Fruit fly (Drosophila melanogaster) whole organism, adult: ENCODE results near the gene mRpL14.

ENCODE experiments used
- CG11617 ChIP-seq: fragments of 200-800 bp; sonication (Bioruptor generic); optimal IDR thresholded peaks from 2 replicates; lab custom pipeline; 2017; ENCODE audit warnings: mild to moderate bottlenecking, missing biosample characterization, missing genetic modification reagents, missing genetic modification characterization
- CG12768 ChIP-seq: fragments of 200-800 bp; sonication (Bioruptor generic); optimal IDR thresholded peaks from 2 replicates; lab custom pipeline; 2017; ENCODE audit warnings: missing biosample characterization, missing genetic modification characterization, mild to moderate bottlenecking, moderate library complexity, missing genetic modification reagents
- CG14711 ChIP-seq: fragments of 200-800 bp; sonication (Bioruptor generic); optimal IDR thresholded peaks from 2 replicates; lab custom pipeline; 2018; ENCODE audit warnings: missing biosample characterization, mild to moderate bottlenecking, missing genetic modification characterization, moderate library complexity
- CG1620 ChIP-seq: fragments of 200-800 bp; sonication (Bioruptor generic); optimal IDR thresholded peaks from 2 replicates; lab custom pipeline; 2016; ENCODE audit warnings: missing biosample characterization, missing genetic modification characterization
- CG33017 ChIP-seq: fragments of 200-800 bp; sonication (Bioruptor generic); optimal IDR thresholded peaks from 2 replicates; lab custom pipeline; 2018; ENCODE audit warnings: missing biosample characterization, mild to moderate bottlenecking, missing genetic modification characterization, moderate library complexity
- CG5204 ChIP-seq: fragments of 200-800 bp; sonication (Bioruptor generic); optimal IDR thresholded peaks from 2 replicates; lab custom pipeline; 2016; ENCODE audit warnings: missing biosample characterization, missing genetic modification characterization
- CG7045 ChIP-seq: fragments of 200-800 bp; sonication (Bioruptor generic); optimal IDR thresholded peaks from 2 replicates; lab custom pipeline; 2017; ENCODE audit warnings: missing biosample characterization, mild to moderate bottlenecking, missing genetic modification characterization
- CG7101 ChIP-seq: fragments of 200-800 bp; sonication (Bioruptor generic); optimal IDR thresholded peaks from 2 replicates; lab custom pipeline; 2018; ENCODE audit warnings: missing biosample characterization, mild to moderate bottlenecking, missing genetic modification characterization, moderate library complexity
- Clk ChIP-seq: fragments of 200-800 bp; sonication (Bioruptor generic); optimal IDR thresholded peaks from 2 replicates; lab custom pipeline; 2017; ENCODE audit warnings: missing biosample characterization, missing genetic modification characterization
- Crg-1 ChIP-seq: fragments of 200-800 bp; sonication (Bioruptor generic); optimal IDR thresholded peaks from 2 replicates; lab custom pipeline; 2016; ENCODE audit warnings: missing biosample characterization, missing genetic modification characterization
- Hr96 ChIP-seq: fragments of 200-800 bp; sonication (Bioruptor generic); optimal IDR thresholded peaks from 2 replicates; lab custom pipeline; 2016; ENCODE audit warnings: missing biosample characterization, missing genetic modification characterization
- Mnt ChIP-seq: fragments of 200-800 bp; sonication (Bioruptor generic); optimal IDR thresholded peaks from 2 replicates; lab custom pipeline; 2016; ENCODE audit warnings: missing biosample characterization, mild to moderate bottlenecking, missing genetic modification characterization
- bab1 ChIP-seq: fragments of 200-800 bp; sonication (Bioruptor generic); optimal IDR thresholded peaks from 3 replicates; lab custom pipeline; 2019; ENCODE audit warnings: missing biosample characterization, mild to moderate bottlenecking, missing genetic modification characterization, moderate library complexity
- cic ChIP-seq: fragments of 200-800 bp; sonication (Bioruptor generic); optimal IDR thresholded peaks from 2 replicates; lab custom pipeline; 2017; ENCODE audit warnings: missing biosample characterization, mild to moderate bottlenecking, missing genetic modification characterization, moderate library complexity
- cnc ChIP-seq, 2 experiments: fragments of >200 bp; optimal IDR thresholded peaks; 2 replicates each; lab custom pipeline; 2017
- kay ChIP-seq: fragments of 200-800 bp; sonication (Bioruptor generic); peaks from one replicate; lab custom pipeline; 2016; ENCODE audit warnings: missing biosample characterization, missing genetic modification characterization, borderline replicate concordance
- ovo ChIP-seq: fragments of 200-800 bp; sonication (Bioruptor generic); optimal IDR thresholded peaks from 2 replicates; lab custom pipeline; 2016; ENCODE audit warnings: missing biosample characterization, missing genetic modification characterization
- pad ChIP-seq: fragments of 200-800 bp; sonication (Bioruptor generic); optimal IDR thresholded peaks from 3 replicates; lab custom pipeline; 2017; ENCODE audit warnings: missing biosample characterization, missing genetic modification characterization, mild to moderate bottlenecking, moderate library complexity, missing genetic modification reagents
- tj ChIP-seq: fragments of 200-800 bp; sonication (Bioruptor generic); optimal IDR thresholded peaks from 3 replicates; lab custom pipeline; 2017; ENCODE audit warnings: missing biosample characterization, mild to moderate bottlenecking, missing genetic modification characterization, moderate library complexity
- toe ChIP-seq: fragments of 200-800 bp; sonication (Bioruptor generic); optimal IDR thresholded peaks from 2 replicates; lab custom pipeline; 2016; ENCODE audit warnings: missing biosample characterization, missing genetic modification characterization

Gene mRpL14

dm6 chrX:2340009-2340733 lies 4.3 kb downstream of the mRpL14 start:
- TF ChIP-seq CG7045 (no peak), CG7101 (tag; lab: Kevin White, UChicago) (peak; percentile 8), CG1620 (peak; percentile 35), toe (no peak), Mnt (peak; percentile 53), CG5204 (no peak), tj (no peak), CG12768 (GFP tag; lab: Kevin White, UChicago) (no peak), bab1 (GFP tag; lab: Kevin White, UChicago) (peak; percentile 74), Clk (GFP tag; lab: Kevin White, UChicago) (no peak), CG11617 (GFP tag; lab: Kevin White, UChicago) (peak; percentile 9), CG14711 (tag; lab: Kevin White, UChicago) (peak; percentile 5), Crg-1 (no peak), pad (GFP tag; lab: Kevin White, UChicago) (peak; percentile 23), CG33017 (tag; lab: Kevin White, UChicago) (no peak), kay (GFP tag; lab: Kevin White, UChicago) (no peak)

- TF ChIP-seq CG5204 = no peak
- no peak for TF ChIP-seq Clk (GFP tag; lab: Kevin White, UChicago)
- TF ChIP-seq CG33017 (tag; lab: Kevin White, UChicago) = no peak
- no peak for TF ChIP-seq ovo (GFP tag; lab: Kevin White, UChicago)
- no peak for TF ChIP-seq Mnt
- no peak for TF ChIP-seq kay (GFP tag; lab: Kevin White, UChicago)
- no peak for TF ChIP-seq CG14711 (tag; lab: Kevin White, UChicago)
- no peak for TF ChIP-seq CG7101 (tag; lab: Kevin White, UChicago)
- no peak for TF ChIP-seq Crg-1
- TF ChIP-seq CG1620 = no peak
- no peak for TF ChIP-seq CG12768 (GFP tag; lab: Kevin White, UChicago)
- no peak for TF ChIP-seq cnc (optimal IDR thresholded peaks at IDR 0.05; lab: Kevin White, UChicago)
- TF ChIP-seq Hr96 (GFP tag; lab: Kevin White, UChicago) = no peak
- TF ChIP-seq tj = no peak
- TF ChIP-seq cic (GFP tag; lab: Kevin White, UChicago) = no peak
- TF ChIP-seq toe = no peak
- TF ChIP-seq CG7045 = no peak
- TF ChIP-seq bab1 (GFP tag; lab: Kevin White, UChicago) = no peak
- TF ChIP-seq pad (GFP tag; lab: Kevin White, UChicago) = no peak
- no peak for TF ChIP-seq CG11617 (GFP tag; lab: Kevin White, UChicago)
Observed at dm6 chrX:2337184-2337583, 7.3 kb downstream of the mRpL14 start.

DNA sequence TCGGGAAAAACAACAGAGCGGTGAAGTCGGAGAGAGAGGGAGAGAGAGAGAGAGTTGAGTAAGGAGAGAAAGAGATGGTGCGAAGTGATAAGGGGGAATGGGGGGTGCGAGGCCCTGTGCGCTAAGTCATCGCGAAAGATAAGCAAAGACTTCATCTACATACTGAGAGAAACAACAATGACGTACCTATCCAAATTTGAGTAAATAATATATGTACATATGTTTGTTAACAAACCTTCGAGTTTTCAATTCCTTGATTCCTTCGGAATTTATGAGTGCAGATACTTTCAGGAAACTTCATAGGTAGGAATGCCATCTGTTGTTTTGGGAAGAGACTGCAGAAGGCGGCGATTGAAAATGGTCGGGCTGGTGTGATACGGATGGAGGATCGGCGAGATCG lies 8.0 kb downstream of the mRpL14 start:
- TF ChIP-seq CG11617 (GFP tag; lab: Kevin White, UChicago) = no peak
- TF ChIP-seq ovo (GFP tag; lab: Kevin White, UChicago) = no peak
- TF ChIP-seq pad (GFP tag; lab: Kevin White, UChicago) = no peak
- no peak for TF ChIP-seq Clk (GFP tag; lab: Kevin White, UChicago)
- TF ChIP-seq Mnt = no peak
- TF ChIP-seq tj = no peak
- TF ChIP-seq cnc (optimal IDR thresholded peaks at IDR 0.05; lab: Kevin White, UChicago) = no peak
- no peak for TF ChIP-seq Hr96 (GFP tag; lab: Kevin White, UChicago)
- no peak for TF ChIP-seq CG7101 (tag; lab: Kevin White, UChicago)
- no peak for TF ChIP-seq CG14711 (tag; lab: Kevin White, UChicago)
- no peak for TF ChIP-seq CG7045
- no peak for TF ChIP-seq CG12768 (GFP tag; lab: Kevin White, UChicago)
- no peak for TF ChIP-seq Crg-1
- TF ChIP-seq toe = no peak
- no peak for TF ChIP-seq CG33017 (tag; lab: Kevin White, UChicago)
- TF ChIP-seq bab1 (GFP tag; lab: Kevin White, UChicago) = no peak
- no peak for TF ChIP-seq cic (GFP tag; lab: Kevin White, UChicago)
- no peak for TF ChIP-seq kay (GFP tag; lab: Kevin White, UChicago)

dm6 chrX:2334556-2335137 lies 9.8 kb downstream of the mRpL14 start, which contains the start of gene Ilp6:
Gene Ilp6 (minus strand): TSS chrX:2334658.
- TF ChIP-seq Mnt (peak; percentile 74), CG7045 (no peak), kay (GFP tag; lab: Kevin White, UChicago) (peak; percentile 49), toe (no peak), Crg-1 (no peak), ovo (GFP tag; lab: Kevin White, UChicago) (peak; percentile 27), CG12768 (GFP tag; lab: Kevin White, UChicago) (no peak), tj (peak; percentile 78), cnc (optimal IDR thresholded peaks at IDR 0.05; lab: Kevin White, UChicago) (no peak), Clk (GFP tag; lab: Kevin White, UChicago) (no peak), CG14711 (tag; lab: Kevin White, UChicago) (no peak), cic (GFP tag; lab: Kevin White, UChicago) (no peak), CG1620 (no peak), pad (GFP tag; lab: Kevin White, UChicago) (no peak), Hr96 (GFP tag; lab: Kevin White, UChicago) (no peak), CG5204 (no peak), CG7101 (tag; lab: Kevin White, UChicago) (no peak)

DNA sequence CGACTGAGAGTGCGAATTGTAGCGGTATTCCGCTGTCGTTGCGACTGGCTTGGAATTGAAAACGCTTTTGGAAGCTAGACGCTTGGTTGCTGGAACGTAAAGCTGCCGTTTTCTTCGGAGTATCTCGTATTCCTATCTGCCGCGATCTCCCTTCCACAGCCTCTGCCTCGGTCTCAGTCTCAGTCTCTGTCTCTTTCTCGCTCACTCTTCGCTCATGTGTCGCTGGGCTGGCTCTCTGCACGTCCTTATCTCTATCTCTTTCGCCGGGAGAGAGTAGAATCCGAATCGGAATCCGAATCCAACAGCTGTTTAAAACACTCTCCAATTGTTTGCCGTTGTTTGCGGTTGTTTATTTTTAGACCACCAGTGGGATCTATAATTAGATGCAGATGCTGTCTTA lies 10.4 kb downstream of the mRpL14 start:
- no peak for TF ChIP-seq CG7101 (tag; lab: Kevin White, UChicago)
- no peak for TF ChIP-seq tj
- TF ChIP-seq bab1 (GFP tag; lab: Kevin White, UChicago) = no peak
- TF ChIP-seq CG12768 (GFP tag; lab: Kevin White, UChicago) = no peak
- TF ChIP-seq Clk (GFP tag; lab: Kevin White, UChicago) = no peak
- TF ChIP-seq CG7045 = no peak
- peak; percentile 11 for TF ChIP-seq pad (GFP tag; lab: Kevin White, UChicago)
